Fruit fly (Drosophila melanogaster) whole organism, pupa: ENCODE results near the gene CG14339.

ENCODE experiments used
- CG10348 ChIP-seq: fragments of 200-800 bp; sonication (Bioruptor generic); IDR thresholded peaks from 2 replicates; pipeline ENCODE4 v1.3.6; 2022; ENCODE audit warnings: missing biosample characterization, missing genetic modification characterization
- CG12605 ChIP-seq: fragments of 200-800 bp; sonication (Bioruptor generic); IDR thresholded peaks from 2 replicates; pipeline ENCODE4 v1.3.6; 2022; ENCODE audit warnings: missing biosample characterization, missing genetic modification characterization
- CG13204 ChIP-seq: fragments of 200-800 bp; sonication (Bioruptor generic); optimal IDR thresholded peaks from 2 replicates; lab custom pipeline; 2018; ENCODE audit warnings: missing biosample characterization, mild to moderate bottlenecking, missing genetic modification characterization, moderate library complexity
- CG14655 ChIP-seq: fragments of 200-800 bp; sonication (Bioruptor generic); optimal IDR thresholded peaks from 3 replicates; lab custom pipeline; 2017; ENCODE audit warnings: mild to moderate bottlenecking, missing biosample characterization, missing genetic modification reagents, missing genetic modification characterization
- CG15710 ChIP-seq: fragments of 200-800 bp; sonication (Bioruptor generic); optimal IDR thresholded peaks from 2 replicates; lab custom pipeline; 2018; ENCODE audit warnings: missing biosample characterization, mild to moderate bottlenecking, missing genetic modification characterization, moderate library complexity
- CG17806 ChIP-seq: fragments of 200-800 bp; sonication (Bioruptor generic); optimal IDR thresholded peaks from 2 replicates; lab custom pipeline; 2018; ENCODE audit warnings: missing biosample characterization, mild to moderate bottlenecking, missing genetic modification characterization, moderate library complexity
- CG32121 ChIP-seq: fragments of 200-800 bp; sonication (Bioruptor generic); IDR thresholded peaks from 2 replicates; pipeline ENCODE4 v1.3.6; 2022; ENCODE audit warnings: missing biosample characterization, missing genetic modification characterization
- CG34367 ChIP-seq: fragments of 200-800 bp; sonication (Bioruptor generic); optimal IDR thresholded peaks from 2 replicates; lab custom pipeline; 2018; ENCODE audit warnings: missing biosample characterization, mild to moderate bottlenecking, missing genetic modification characterization
- CG4496 ChIP-seq: fragments of 200-800 bp; sonication (Bioruptor generic); IDR thresholded peaks from 3 replicates; pipeline ENCODE4 v1.3.6; 2022; ENCODE audit warnings: missing biosample characterization, missing genetic modification characterization
- CG8159 ChIP-seq: fragments of 200-800 bp; sonication (Bioruptor generic); optimal IDR thresholded peaks from 3 replicates; lab custom pipeline; 2018; ENCODE audit warnings: missing biosample characterization, mild to moderate bottlenecking, missing genetic modification characterization, moderate library complexity
- CG8301 ChIP-seq: fragments of 200-800 bp; sonication (Bioruptor generic); optimal IDR thresholded peaks from 2 replicates; lab custom pipeline; 2018; ENCODE audit warnings: missing biosample characterization, mild to moderate bottlenecking, missing genetic modification characterization
- CG9948 ChIP-seq: fragments of 200-800 bp; sonication (Bioruptor generic); optimal IDR thresholded peaks from 2 replicates; lab custom pipeline; 2018; ENCODE audit warnings: missing biosample characterization, mild to moderate bottlenecking, missing genetic modification characterization, moderate library complexity
- D1 ChIP-seq: fragments of 200-800 bp; sonication (Bioruptor generic); optimal IDR thresholded peaks from 2 replicates; lab custom pipeline; 2018; ENCODE audit warnings: missing biosample characterization, mild to moderate bottlenecking, missing genetic modification characterization, moderate library complexity
- EcR ChIP-seq: fragments of 200-800 bp; sonication (Bioruptor generic); optimal IDR thresholded peaks from 3 replicates; lab custom pipeline; 2019; ENCODE audit warnings: missing biosample characterization, missing genetic modification characterization, mild to moderate bottlenecking, moderate library complexity, missing genetic modification reagents
- Ets98B ChIP-seq: fragments of 200-800 bp; sonication (Bioruptor generic); IDR thresholded peaks from 2 replicates; pipeline ENCODE4 v1.3.6; 2022; ENCODE audit warnings: missing biosample characterization, missing genetic modification characterization
- Pif1A ChIP-seq: fragments of 200-800 bp; sonication (Bioruptor generic); optimal IDR thresholded peaks from 3 replicates; lab custom pipeline; 2016; ENCODE audit warnings: missing biosample characterization, missing genetic modification characterization
- Pif1B ChIP-seq: fragments of 200-800 bp; sonication (Bioruptor generic); optimal IDR thresholded peaks from 3 replicates; lab custom pipeline; 2016; ENCODE audit warnings: missing biosample characterization, missing genetic modification characterization
- Snoo ChIP-seq: fragments of 200-800 bp; sonication (Bioruptor generic); optimal IDR thresholded peaks from 3 replicates; lab custom pipeline; 2017; ENCODE audit warnings: missing biosample characterization, mild to moderate bottlenecking, missing genetic modification characterization, inconsistent platforms
- fd96Ca ChIP-seq: fragments of 200-800 bp; sonication (Bioruptor generic); IDR thresholded peaks from 3 replicates; pipeline ENCODE4 v1.3.6; 2022; ENCODE audit warnings: missing biosample characterization, missing genetic modification characterization
- gl ChIP-seq: fragments of 200-800 bp; sonication (Bioruptor generic); optimal IDR thresholded peaks from 2 replicates; lab custom pipeline; 2018; ENCODE audit warnings: missing biosample characterization, mild to moderate bottlenecking, missing genetic modification characterization
- rn ChIP-seq: fragments of 200-800 bp; sonication (Bioruptor generic); IDR thresholded peaks from 2 replicates; pipeline ENCODE4 v1.3.6; 2022; ENCODE audit warnings: missing biosample characterization, missing genetic modification characterization

CG14339 gene

DNA sequence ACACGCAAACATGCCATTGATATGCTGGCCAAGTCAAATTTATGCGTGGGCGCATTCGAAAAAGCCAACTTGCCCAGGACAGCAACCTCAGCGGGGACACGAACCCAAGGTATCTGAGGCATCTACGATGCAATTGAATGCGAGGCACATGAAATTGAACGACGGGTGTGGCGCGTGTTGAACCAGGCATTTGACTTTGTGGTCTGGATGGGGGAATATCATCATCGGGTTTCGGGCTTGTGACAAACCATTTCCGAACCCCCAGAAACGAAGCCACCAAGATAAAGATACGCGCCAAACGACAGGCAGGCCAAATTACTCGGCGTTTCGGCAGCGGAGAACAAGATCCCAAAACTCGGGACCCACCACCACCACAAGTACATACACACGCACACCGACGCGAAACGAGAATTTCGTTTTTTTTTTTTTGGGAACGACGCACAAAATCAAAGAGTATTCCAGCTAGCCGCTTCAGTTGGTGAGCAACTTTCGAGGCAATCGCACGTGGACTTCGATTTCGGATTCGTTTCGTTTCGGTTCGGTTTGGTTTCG lies 34.5 kb downstream of the CG14339 start, which contains the start of gene MFS3:
TSS of gene MFS3 (plus strand) at position 472 of the 552 bp plus-strand sequence.
- TF ChIP-seq EcR (no peak), CG8159 (tag; lab: Kevin White, UChicago) (no peak), CG9948 (tag; lab: Kevin White, UChicago) (no peak), gl (tag; lab: Kevin White, UChicago) (peak; percentile 5), CG34367 (tag; lab: Kevin White, UChicago) (no peak), CG12605 (GFP tag; lab: Robert Waterston, UW) (no peak), CG4496 (GFP tag; lab: Robert Waterston, UW) (peak; percentile 64; the same call in 1 of the 3 replicates), Ets98B (GFP tag; lab: Robert Waterston, UW) (no peak), Pif1A (GFP tag; lab: Kevin White, UChicago) (peak; percentile 20), CG13204 (GFP tag; lab: Kevin White, UChicago) (no peak), rn (GFP tag; lab: Robert Waterston, UW) (no peak)

DNA sequence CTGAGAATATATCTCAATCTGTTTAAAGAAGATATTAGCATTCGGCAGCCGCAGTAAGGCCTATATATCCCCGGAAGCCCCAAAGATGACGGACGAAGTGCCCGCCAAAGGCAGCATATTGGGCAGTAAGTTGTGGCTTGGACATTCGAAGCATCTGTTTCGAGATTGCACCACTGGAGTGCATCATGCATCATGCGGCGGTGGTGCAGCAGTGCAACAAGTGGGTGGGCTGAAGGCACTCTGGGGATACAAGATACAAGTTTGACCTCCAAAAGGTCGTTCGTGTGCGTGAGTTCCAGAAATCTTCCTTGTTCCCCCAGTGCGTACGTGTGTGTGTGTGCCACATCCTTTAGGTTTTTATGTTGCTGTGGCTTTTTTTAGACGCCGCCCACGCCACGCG lies 34.9 kb downstream of the CG14339 start:
- no peak for TF ChIP-seq CG12605 (GFP tag; lab: Robert Waterston, UW)
- no peak for TF ChIP-seq CG8159 (tag; lab: Kevin White, UChicago)
- no peak for TF ChIP-seq CG17806 (tag; lab: Kevin White, UChicago)
- no peak for TF ChIP-seq gl (tag; lab: Kevin White, UChicago)
- TF ChIP-seq Pif1A (GFP tag; lab: Kevin White, UChicago), result no peak
- no peak for TF ChIP-seq Pif1B (GFP tag; lab: Kevin White, UChicago)
- TF ChIP-seq CG13204 (GFP tag; lab: Kevin White, UChicago), result no peak
- no peak for TF ChIP-seq CG4496 (GFP tag; lab: Robert Waterston, UW)
- TF ChIP-seq fd96Ca (GFP tag; lab: Robert Waterston, UW), result no peak
- TF ChIP-seq Snoo, result no peak
- no peak for TF ChIP-seq CG10348
- no peak for TF ChIP-seq CG32121 (GFP tag; lab: Robert Waterston, UW)
- no peak for TF ChIP-seq CG14655 (GFP tag; lab: Kevin White, UChicago)
- TF ChIP-seq CG34367 (tag; lab: Kevin White, UChicago), result no peak

DNA sequence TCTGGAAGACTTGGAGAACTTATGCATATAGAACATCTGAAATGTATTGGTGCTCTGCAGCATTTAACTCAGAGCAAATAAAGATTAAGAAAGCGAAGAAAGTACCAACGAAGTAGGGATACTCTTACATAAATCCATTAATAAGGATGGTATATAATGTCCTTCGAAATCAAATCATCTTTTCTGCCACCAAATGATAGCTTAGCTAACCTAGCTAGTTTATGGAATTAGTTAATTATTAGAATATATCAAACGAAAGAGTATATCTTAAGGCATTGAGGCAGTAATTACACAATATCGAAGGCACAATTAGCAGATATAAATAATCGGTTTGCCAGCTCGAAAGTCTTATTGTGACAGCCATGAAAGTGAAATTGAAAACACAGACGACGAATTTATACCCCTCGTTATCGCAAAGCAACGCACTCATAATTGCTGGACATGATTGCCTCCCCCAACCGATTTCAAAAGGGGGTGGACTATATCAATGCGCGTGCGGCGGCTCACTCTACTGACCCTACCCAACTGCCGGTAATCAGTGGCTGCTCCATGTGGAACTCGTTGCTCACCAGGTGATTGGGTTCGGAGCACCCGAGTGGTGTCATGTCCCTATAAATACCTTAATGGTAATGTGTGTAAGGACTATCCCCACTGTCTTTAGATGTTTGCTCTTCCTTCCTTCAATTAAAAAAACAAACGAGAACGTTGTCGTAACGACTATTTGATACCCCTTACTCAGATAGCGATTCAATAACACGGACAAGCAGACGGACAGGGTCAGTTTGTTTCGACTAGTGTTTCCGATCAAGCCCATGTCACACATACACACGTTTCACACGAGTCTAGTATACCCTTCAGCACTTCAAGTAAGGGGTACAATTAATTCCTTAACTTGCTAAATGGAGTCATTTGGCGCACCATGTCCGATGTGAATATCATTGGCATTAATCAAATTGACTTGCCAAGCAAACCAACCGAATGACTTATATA lies 36.3 kb downstream of the CG14339 start:
- TF ChIP-seq Pif1B (GFP tag; lab: Kevin White, UChicago) (peak; percentile 67), CG14655 (GFP tag; lab: Kevin White, UChicago) (no peak), CG8301 (tag; lab: Kevin White, UChicago) (no peak), CG8159 (tag; lab: Kevin White, UChicago) (peak; percentile 77), Ets98B (GFP tag; lab: Robert Waterston, UW) (peak; percentile 54), rn (GFP tag; lab: Robert Waterston, UW) (0 out of 2 replicates have a peak, but pooled peaks have one; percentile 36), EcR (peak; percentile 0), CG34367 (tag; lab: Kevin White, UChicago) (peak; percentile 52), CG32121 (GFP tag; lab: Robert Waterston, UW) (peak; percentile 56; the same call in 1 of the 2 replicates), fd96Ca (GFP tag; lab: Robert Waterston, UW) (no peak), gl (tag; lab: Kevin White, UChicago) (peak; percentile 30), CG15710 (tag; lab: Kevin White, UChicago) (peak; percentile 76), CG12605 (GFP tag; lab: Robert Waterston, UW) (no peak), CG9948 (tag; lab: Kevin White, UChicago) (peak; percentile 64), CG17806 (tag; lab: Kevin White, UChicago) (peak; percentile 70), CG4496 (GFP tag; lab: Robert Waterston, UW) (peak; percentile 64; the same call in 1 of the 3 replicates), Snoo (peak; percentile 83), CG13204 (GFP tag; lab: Kevin White, UChicago) (no peak), CG10348 (no peak), Pif1A (GFP tag; lab: Kevin White, UChicago) (no peak), D1 (tag; lab: Kevin White, UChicago) (no peak)

dm6 chr2L:1147656-1148055 lies 39.3 kb downstream of the CG14339 start:
- TF ChIP-seq Pif1A (GFP tag; lab: Kevin White, UChicago) (no peak), gl (tag; lab: Kevin White, UChicago) (no peak), CG8301 (tag; lab: Kevin White, UChicago) (no peak), EcR (no peak), CG17806 (tag; lab: Kevin White, UChicago) (no peak), CG4496 (GFP tag; lab: Robert Waterston, UW) (no peak), CG9948 (tag; lab: Kevin White, UChicago) (no peak), CG13204 (GFP tag; lab: Kevin White, UChicago) (no peak), CG10348 (no peak), CG14655 (GFP tag; lab: Kevin White, UChicago) (no peak), CG12605 (GFP tag; lab: Robert Waterston, UW) (no peak), CG34367 (tag; lab: Kevin White, UChicago) (no peak), Ets98B (GFP tag; lab: Robert Waterston, UW) (no peak)

DNA sequence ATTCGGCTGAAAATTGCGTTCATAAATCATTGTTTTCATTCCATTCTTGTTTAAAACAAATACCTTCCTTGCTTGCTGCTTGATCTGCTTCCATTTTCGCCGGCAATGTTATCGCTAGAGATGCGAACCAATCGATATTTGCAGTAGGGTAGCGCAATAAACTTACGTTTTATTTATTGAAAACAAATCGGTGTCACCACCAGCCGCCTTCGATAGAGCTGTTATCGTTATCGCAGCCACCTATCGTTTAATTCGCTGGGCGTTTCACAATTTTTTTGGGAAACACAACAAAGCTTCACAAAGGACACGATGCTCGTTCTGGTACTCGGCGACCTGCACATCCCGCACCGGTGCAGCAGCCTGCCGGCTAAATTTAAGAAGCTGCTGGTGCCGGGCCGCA lies 42.2 kb downstream of the CG14339 start, which contains the start of the genes Tfb4 and Vps29:
TSS of gene Tfb4 (minus strand) at position 124 of the 400 bp plus-strand sequence.
TSS of gene Vps29 (plus strand) at position 213 of the 400 bp plus-strand sequence.
- TF ChIP-seq CG15710 (tag; lab: Kevin White, UChicago), result peak; percentile 0
- peak; percentile 30; the same call in 1 of the 2 replicates for TF ChIP-seq CG32121 (GFP tag; lab: Robert Waterston, UW)
- TF ChIP-seq Pif1A (GFP tag; lab: Kevin White, UChicago), result no peak
- TF ChIP-seq Ets98B (GFP tag; lab: Robert Waterston, UW), result peak; percentile 51
- TF ChIP-seq fd96Ca (GFP tag; lab: Robert Waterston, UW), result peak; percentile 47; the same call in 1 of the 3 replicates
- TF ChIP-seq CG4496 (GFP tag; lab: Robert Waterston, UW), result peak; percentile 69
- TF ChIP-seq CG10348, result no peak
